Worm (Caenorhabditis elegans): ENCODE measurements around the gene ctsa-3.2.

ctsa-3.2 gene

ce11 chrII:9891031-9891689 is 16.2 kb downstream of the ctsa-3.2 start, which contains the start of gene vgln-1:
vgln-1 (minus strand) TSS chrII:9891081.
- no peak for TF ChIP-seq ceh-20 (GFP tag; IDR thresholded peaks at IDR 0.05)
- no peak for TF ChIP-seq F26F4.8 (GFP tag; conservative IDR thresholded peaks at IDR 0.05)
- TF ChIP-seq Y48G9A.11 (GFP tag; IDR thresholded peaks at IDR 0.05) = no peak
- peak in 1 of 2 experiments; percentile 46 for TF ChIP-seq lsy-2 (tag; optimal IDR thresholded peaks at IDR 0.05)
- TF ChIP-seq lir-3 (tag; optimal IDR thresholded peaks at IDR 0.05) = no peak
- TF ChIP-seq madf-5 (GFP tag; IDR thresholded peaks at IDR 0.05) = no peak
- TF ChIP-seq daf-19 (GFP tag; conservative IDR thresholded peaks at IDR 0.05) = no peak
- no peak for TF ChIP-seq spr-1 (tag; optimal IDR thresholded peaks at IDR 0.05)
- no peak for TF ChIP-seq zip-11 (GFP tag; IDR thresholded peaks at IDR 0.05)
- no peak for TF ChIP-seq dmd-6 (GFP tag; IDR thresholded peaks at IDR 0.05)
- TF ChIP-seq daf-16 (GFP tag; optimal IDR thresholded peaks at IDR 0.05) = no peak
- TF ChIP-seq daf-16 (tag; optimal IDR thresholded peaks at IDR 0.05) = no peak
- TF ChIP-seq sdz-12 (GFP tag; optimal IDR thresholded peaks at IDR 0.05) = no peak
- no peak for TF ChIP-seq aly-2 (tag; optimal IDR thresholded peaks at IDR 0.05)
- no peak for TF ChIP-seq ceh-82 (tag; optimal IDR thresholded peaks at IDR 0.05)
- no peak for TF ChIP-seq dmd-8 (GFP tag; IDR thresholded peaks at IDR 0.05)
- no peak for TF ChIP-seq fkh-10 (GFP tag; optimal IDR thresholded peaks at IDR 0.05)
- TF ChIP-seq nhr-42 (GFP tag; IDR thresholded peaks at IDR 0.05) = no peak
- TF ChIP-seq ceh-44 (GFP tag; IDR thresholded peaks at IDR 0.05) = no peak
- no peak for TF ChIP-seq nhr-102 (tag; optimal IDR thresholded peaks at IDR 0.05)
- no peak for TF ChIP-seq nhr-10 (tag; optimal IDR thresholded peaks at IDR 0.05)
- TF ChIP-seq snpc-1.2 (GFP tag; IDR thresholded peaks at IDR 0.05) = no peak
- TF ChIP-seq lin-38 (GFP tag; IDR thresholded peaks at IDR 0.05) = no peak
- peak in 1 of 2 experiments; percentile 35 for TF ChIP-seq mdl-1 (tag; optimal IDR thresholded peaks at IDR 0.05)
- TF ChIP-seq egl-27 (tag; optimal IDR thresholded peaks at IDR 0.05) = no peak
- no peak for TF ChIP-seq ceh-62 (tag; optimal IDR thresholded peaks at IDR 0.05)
- TF ChIP-seq set-16 (GFP tag; IDR thresholded peaks at IDR 0.05) = no peak
- TF ChIP-seq egl-43 (GFP tag; IDR thresholded peaks at IDR 0.05) = 0 out of 2 replicates have a peak, but pooled peaks have one; percentile 10
- TF ChIP-seq nhr-48 (tag; optimal IDR thresholded peaks at IDR 0.05) = no peak
- no peak for TF ChIP-seq attf-4 (tag; optimal IDR thresholded peaks at IDR 0.05)
- 0 out of 2 replicates have a peak, but pooled peaks have one; percentile 13 for TF ChIP-seq ZK337.2 (GFP tag; IDR thresholded peaks at IDR 0.05)
- TF ChIP-seq hmg-1.1 (GFP tag; IDR thresholded peaks at IDR 0.05) = no peak
- no peak for TF ChIP-seq nhr-6 (tag; optimal IDR thresholded peaks at IDR 0.05)
- no peak for TF ChIP-seq skn-1 (tag; optimal IDR thresholded peaks at IDR 0.05)
- TF ChIP-seq D1046.2 (GFP tag; IDR thresholded peaks at IDR 0.05) = no peak
- TF ChIP-seq nhr-41 (GFP tag; IDR thresholded peaks at IDR 0.05) = no peak
- no peak for TF ChIP-seq ZK546.5 (tag; optimal IDR thresholded peaks at IDR 0.05)
- TF ChIP-seq F49E8.2 (tag; optimal IDR thresholded peaks at IDR 0.05; ENCODE audit: borderline replicate concordance) = no peak
- no peak for TF ChIP-seq jun-1 (tag; optimal IDR thresholded peaks at IDR 0.05)
- TF ChIP-seq ztf-7 (tag; optimal IDR thresholded peaks at IDR 0.05) = no peak
- peak; percentile 61 for TF ChIP-seq mxl-3 (GFP tag; optimal IDR thresholded peaks at IDR 0.05)
- no peak for TF ChIP-seq Y75B8A.6 (GFP tag; IDR thresholded peaks at IDR 0.05)
- TF ChIP-seq unc-62 (GFP tag; optimal IDR thresholded peaks at IDR 0.05 in 1 of 2) = peak in 1 of 2 experiments; percentile 60
- no peak for TF ChIP-seq unc-62 (tag; optimal IDR thresholded peaks at IDR 0.05)
- peak; percentile 58 for TF ChIP-seq aha-1 (tag)
- TF ChIP-seq mxl-2 (GFP tag; conservative IDR thresholded peaks at IDR 0.05) = no peak
- TF ChIP-seq daf-12 (tag; optimal IDR thresholded peaks at IDR 0.05) = no peak
- TF ChIP-seq ctbp-1 (GFP tag; IDR thresholded peaks at IDR 0.05) = no peak
- TF ChIP-seq unc-39 (tag; optimal IDR thresholded peaks at IDR 0.05) = no peak
- TF ChIP-seq lim-7 (GFP tag; IDR thresholded peaks at IDR 0.05) = no peak
- no peak for TF ChIP-seq zfp-3 (GFP tag; conservative IDR thresholded peaks at IDR 0.05)
- TF ChIP-seq F44E2.7 (GFP tag; IDR thresholded peaks at IDR 0.05) = no peak
- no peak for TF ChIP-seq ceh-32 (tag; optimal IDR thresholded peaks at IDR 0.05; ENCODE audit: poor library complexity)
